Worm (Caenorhabditis elegans): Measurements from ENCODE around the gene srh-4.

The srh-4 gene

DNA sequence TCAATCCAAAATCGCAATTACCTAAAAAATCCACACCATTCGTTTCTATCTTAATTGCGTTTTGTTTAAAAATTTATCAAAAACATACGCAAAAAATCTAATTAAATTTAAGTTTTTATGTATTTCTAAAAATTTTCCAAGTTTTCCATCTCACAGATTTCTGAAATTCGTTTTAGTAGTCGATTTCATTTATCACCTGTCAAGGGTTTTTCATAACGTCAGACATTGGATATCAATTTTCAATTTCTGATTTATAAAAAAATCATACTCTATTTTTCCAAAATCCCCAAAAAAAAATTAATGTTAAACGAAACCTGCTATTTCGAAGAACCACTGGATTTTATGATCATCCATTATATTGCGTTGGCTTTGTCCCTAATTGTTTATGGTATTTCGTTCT is at the start of gene srh-4:
srh-4 (plus strand) TSS at position 301 of the 400 bp plus-strand sequence.
- no peak for TF ChIP-seq ztf-11 (tag; optimal IDR thresholded peaks at IDR 0.05)
- no peak for TF ChIP-seq sma-3 (GFP tag; optimal IDR thresholded peaks at IDR 0.05)
- TF ChIP-seq ama-1 (optimal IDR thresholded peaks at IDR 0.05) = no peak
- TF ChIP-seq nhr-25 (tag; optimal IDR thresholded peaks at IDR 0.05) = no peak
- no peak for TF ChIP-seq nhr-10 (tag; optimal IDR thresholded peaks at IDR 0.05)
- TF ChIP-seq mab-5 (tag; optimal IDR thresholded peaks at IDR 0.05) = no peak
- TF ChIP-seq ceh-16 (tag; optimal IDR thresholded peaks at IDR 0.05) = no peak
- TF ChIP-seq ceh-82 (tag; optimal IDR thresholded peaks at IDR 0.05) = no peak
- no peak for TF ChIP-seq mdl-1 (tag; optimal IDR thresholded peaks at IDR 0.05)
- TF ChIP-seq nhr-21 (tag; optimal IDR thresholded peaks at IDR 0.05) = no peak

DNA sequence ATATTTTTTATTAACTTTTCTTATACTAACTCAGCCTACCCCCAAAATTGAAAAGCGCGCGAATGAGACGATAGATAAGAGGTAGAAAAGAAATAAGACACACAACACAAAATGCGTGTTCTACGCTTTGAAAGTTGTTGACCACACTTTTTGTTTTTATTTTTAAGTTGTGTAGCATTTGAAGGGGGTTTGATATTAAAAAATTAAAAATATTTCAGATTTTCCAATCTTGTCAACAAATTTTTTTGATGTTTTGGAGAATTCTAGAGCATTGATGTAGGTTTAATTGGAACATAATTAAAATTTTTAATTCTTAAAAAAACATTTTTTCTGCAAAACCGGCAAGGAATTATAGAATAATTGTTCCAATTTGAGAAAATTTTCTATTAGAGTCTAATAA is 49.0 kb upstream of the srh-4 start, which contains the start of gene cyp-34A6:
cyp-34A6 (minus strand) TSS at position 101 of the 400 bp plus-strand sequence.
- TF ChIP-seq nhr-12 (tag; optimal IDR thresholded peaks at IDR 0.05) (no peak), ztf-1 (GFP tag; conservative IDR thresholded peaks at IDR 0.05) (no peak), lsy-2 (tag; optimal IDR thresholded peaks at IDR 0.05) (no peak), egl-27 (tag; optimal IDR thresholded peaks at IDR 0.05) (no peak)

DNA sequence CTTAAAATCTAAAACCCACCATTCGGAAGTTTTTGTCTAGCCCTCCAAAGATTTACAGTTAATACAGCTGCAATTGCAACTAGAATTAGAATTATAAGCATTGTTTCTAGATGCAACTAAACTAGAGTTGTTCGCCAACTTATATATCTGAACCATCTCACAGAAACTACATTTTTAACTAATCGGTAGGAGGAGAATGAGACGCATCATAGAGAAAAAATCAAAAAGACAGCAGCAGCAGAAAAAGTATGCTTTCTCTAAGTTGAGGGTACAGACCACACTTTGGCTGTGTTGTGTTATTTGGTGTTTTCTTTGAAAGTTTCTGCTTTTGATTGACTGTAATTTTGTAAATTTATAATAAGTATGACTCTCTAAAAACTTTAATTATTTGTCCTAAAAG is 46.6 kb upstream of the srh-4 start, which contains the start of gene cyp-34A7:
cyp-34A7 (minus strand) TSS at position 101 of the 400 bp plus-strand sequence.
- no peak for TF ChIP-seq ZK546.5 (tag; optimal IDR thresholded peaks at IDR 0.05)
- TF ChIP-seq lsy-2 (tag; optimal IDR thresholded peaks at IDR 0.05) = no peak
- TF ChIP-seq gmeb-1 (tag; optimal IDR thresholded peaks at IDR 0.05) = no peak
- TF ChIP-seq nhr-25 (tag; optimal IDR thresholded peaks at IDR 0.05) = no peak
- TF ChIP-seq zag-1 (tag; optimal IDR thresholded peaks at IDR 0.05) = no peak
- TF ChIP-seq nhr-23 (tag; optimal IDR thresholded peaks at IDR 0.05) = no peak
- TF ChIP-seq fos-1 (tag; optimal IDR thresholded peaks at IDR 0.05) = no peak
- TF ChIP-seq crh-2 (tag; optimal IDR thresholded peaks at IDR 0.05) = no peak
- TF ChIP-seq ztf-4 (tag; optimal IDR thresholded peaks at IDR 0.05) = no peak
- no peak for TF ChIP-seq sma-3 (GFP tag; optimal IDR thresholded peaks at IDR 0.05)
- no peak for TF ChIP-seq R02D3.7 (tag; optimal IDR thresholded peaks at IDR 0.05)
- no peak for TF ChIP-seq Y55F3AM.14 (GFP tag; optimal IDR thresholded peaks at IDR 0.05)
- TF ChIP-seq nhr-237 (tag; optimal IDR thresholded peaks at IDR 0.05) = no peak
- TF ChIP-seq unc-39 (tag; optimal IDR thresholded peaks at IDR 0.05) = no peak
- no peak for TF ChIP-seq ceh-16 (tag; optimal IDR thresholded peaks at IDR 0.05)
- no peak for TF ChIP-seq lin-13 (GFP tag; optimal IDR thresholded peaks at IDR 0.05)
- TF ChIP-seq aly-2 (tag; optimal IDR thresholded peaks at IDR 0.05) = no peak

DNA sequence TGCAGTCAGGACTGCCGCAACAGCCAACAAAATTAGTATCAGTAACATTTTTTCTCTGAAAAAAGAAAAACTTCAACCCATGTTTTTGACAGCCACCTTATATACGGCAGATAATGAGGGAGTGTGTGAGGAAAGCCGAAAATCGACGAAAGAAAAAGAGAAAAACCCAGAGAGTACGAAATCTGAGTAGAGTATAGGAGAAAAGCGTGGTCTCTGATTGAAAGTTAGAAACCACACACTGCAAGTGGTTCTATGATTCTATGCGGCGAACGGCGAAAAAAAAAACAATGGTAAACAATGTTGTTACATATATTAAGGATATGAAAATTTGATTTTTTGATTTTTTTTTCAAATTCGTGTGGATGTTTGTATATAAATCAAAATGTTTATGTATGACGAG is 42.5 kb upstream of the srh-4 start, which contains the start of gene cyp-34A8:
cyp-34A8 (minus strand) TSS at position 62 of the 400 bp plus-strand sequence.
- no peak for TF ChIP-seq elt-3 (tag; optimal IDR thresholded peaks at IDR 0.05)
- peak; percentile 31 for TF ChIP-seq sma-9 (GFP tag; optimal IDR thresholded peaks at IDR 0.05)
- TF ChIP-seq sma-9 (tag; optimal IDR thresholded peaks at IDR 0.05) = no peak

DNA sequence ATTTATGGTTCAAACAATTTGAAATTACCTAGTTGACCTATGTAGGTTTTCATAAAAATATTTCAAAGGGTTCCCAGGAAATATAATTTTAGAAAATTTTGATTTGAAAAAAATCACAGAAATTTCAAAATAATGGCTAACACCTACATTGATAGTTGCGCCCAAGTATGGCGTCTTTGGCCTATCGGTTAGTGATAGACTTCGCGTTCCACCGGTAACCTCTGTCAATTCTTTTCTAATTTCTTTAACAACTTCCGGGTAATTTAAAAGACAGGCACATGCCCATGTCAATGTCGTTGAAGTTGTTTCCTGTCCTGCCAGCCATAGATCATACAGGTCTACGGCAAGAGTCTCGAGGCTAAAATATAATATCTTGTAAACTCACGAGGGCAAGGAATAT is 41.3 kb upstream of the srh-4 start:
- no peak for TF ChIP-seq dmd-4 (tag; optimal IDR thresholded peaks at IDR 0.05)
- TF ChIP-seq nhr-21 (tag; optimal IDR thresholded peaks at IDR 0.05) = no peak
- TF ChIP-seq nhr-11 (tag; optimal IDR thresholded peaks at IDR 0.05) = no peak
- TF ChIP-seq F13H6.1 (tag; optimal IDR thresholded peaks at IDR 0.05) = no peak
- TF ChIP-seq ama-1 (optimal IDR thresholded peaks at IDR 0.05) = no peak
- TF ChIP-seq nhr-10 (tag; optimal IDR thresholded peaks at IDR 0.05) = no peak
- no peak for TF ChIP-seq Y55F3AM.14 (GFP tag; optimal IDR thresholded peaks at IDR 0.05)
- TF ChIP-seq snpc-4 (tag; optimal IDR thresholded peaks at IDR 0.05) = no peak
- no peak for TF ChIP-seq nhr-237 (tag; optimal IDR thresholded peaks at IDR 0.05)
- no peak for TF ChIP-seq crh-2 (tag; optimal IDR thresholded peaks at IDR 0.05)
- TF ChIP-seq nhr-129 (tag; optimal IDR thresholded peaks at IDR 0.05) = no peak
- no peak for TF ChIP-seq mdl-1 (tag; optimal IDR thresholded peaks at IDR 0.05)
- TF ChIP-seq unc-62 (GFP tag; optimal IDR thresholded peaks at IDR 0.05) = no peak
- no peak for TF ChIP-seq sma-3 (GFP tag; optimal IDR thresholded peaks at IDR 0.05)
